Fruit fly (Drosophila melanogaster) whole organism, embryonic: ENCODE data around the gene CG1299.

Experiments
- Adf1 ChIP-seq: fragments of 200-800 bp; sonication (Bioruptor generic); IDR thresholded peaks from 2 replicates; pipeline ENCODE4 v1.3.6; 2022; ENCODE audit warnings: missing biosample characterization, missing genetic modification characterization
- Bgb ChIP-seq: fragments of 200-800 bp; sonication (Bioruptor generic); IDR thresholded peaks from 2 replicates; pipeline ENCODE4 v1.3.6; 2022; ENCODE audit warnings: missing biosample characterization, missing genetic modification characterization; ENCODE audit not compliant: partially characterized antibody
- CG10267 ChIP-seq: fragments of 200-800 bp; sonication (Bioruptor generic); optimal IDR thresholded peaks from 2 replicates; lab custom pipeline; 2018; ENCODE audit warnings: missing biosample characterization, mild to moderate bottlenecking, missing genetic modification characterization, moderate library complexity
- CG10321 ChIP-seq: fragments of 200-800 bp; sonication (Bioruptor generic); IDR thresholded peaks from 2 replicates; pipeline ENCODE4 v1.3.6; 2022; ENCODE audit warnings: missing biosample characterization, missing genetic modification characterization
- CG10543 ChIP-seq: fragments of 200-800 bp; sonication (Bioruptor generic); optimal IDR thresholded peaks from 3 replicates; lab custom pipeline; 2017; ENCODE audit warnings: missing biosample characterization, mild to moderate bottlenecking, missing genetic modification characterization, moderate library complexity
- CG10979 ChIP-seq: fragments of 200-800 bp; sonication (Bioruptor generic); optimal IDR thresholded peaks from 2 replicates; lab custom pipeline; 2018; ENCODE audit warnings: missing biosample characterization, mild to moderate bottlenecking, missing genetic modification characterization, moderate library complexity
- CG11504 ChIP-seq: fragments of 200-800 bp; sonication (Bioruptor generic); optimal IDR thresholded peaks from 3 replicates; lab custom pipeline; 2019; ENCODE audit warnings: missing biosample characterization, mild to moderate bottlenecking, missing genetic modification characterization, moderate library complexity
- CG12219 ChIP-seq: fragments of 200-800 bp; sonication (Bioruptor generic); optimal IDR thresholded peaks from 3 replicates; lab custom pipeline; 2018; ENCODE audit warnings: missing biosample characterization, mild to moderate bottlenecking, missing genetic modification characterization
- CG13287 ChIP-seq: fragments of 200-800 bp; sonication (Bioruptor generic); IDR thresholded peaks from 2 replicates; pipeline ENCODE4 v1.3.6; 2022; ENCODE audit warnings: missing biosample characterization, missing genetic modification characterization; ENCODE audit not compliant: partially characterized antibody
- CG15514 ChIP-seq: fragments of 200-800 bp; sonication (Bioruptor generic); optimal IDR thresholded peaks from 3 replicates; lab custom pipeline; 2017; ENCODE audit warnings: missing biosample characterization, missing genetic modification characterization, mild to moderate bottlenecking, moderate library complexity, missing genetic modification reagents
- CG3163 ChIP-seq: fragments of 200-800 bp; sonication (Bioruptor generic); optimal IDR thresholded peaks from 3 replicates; lab custom pipeline; 2016; ENCODE audit warnings: missing biosample characterization, missing genetic modification characterization
- CG32767 ChIP-seq: fragments of 200-800 bp; sonication (Bioruptor generic); IDR thresholded peaks from 2 replicates; pipeline ENCODE4 v1.3.6; 2022; ENCODE audit warnings: missing biosample characterization, missing genetic modification characterization
- CG7928 ChIP-seq: fragments of 200-800 bp; sonication (Bioruptor generic); optimal IDR thresholded peaks from 2 replicates; lab custom pipeline; 2017; ENCODE audit warnings: missing biosample characterization, mild to moderate bottlenecking, missing genetic modification characterization
- CG8765 ChIP-seq: fragments of 200-800 bp; sonication (Bioruptor generic); IDR thresholded peaks from 2 replicates; pipeline ENCODE4 v1.3.6; 2022; ENCODE audit warnings: missing biosample characterization, missing genetic modification characterization
- CHES-1-like ChIP-seq: fragments of 200-800 bp; sonication (Bioruptor generic); optimal IDR thresholded peaks from 2 replicates; lab custom pipeline; 2016; ENCODE audit warnings: missing biosample characterization, missing genetic modification characterization
- Dbx ChIP-seq: fragments of 200-800 bp; sonication (Bioruptor generic); IDR thresholded peaks from 3 replicates; pipeline ENCODE4 v1.3.6; 2022; ENCODE audit warnings: missing biosample characterization, missing genetic modification characterization
- Dref ChIP-seq: fragments of 200-800 bp; sonication (Bioruptor generic); IDR thresholded peaks from 2 replicates; pipeline ENCODE4 v1.3.6; 2022; ENCODE audit warnings: missing biosample characterization, missing genetic modification characterization
- Drgx ChIP-seq: fragments of 200-800 bp; sonication (Bioruptor generic); IDR thresholded peaks from 2 replicates; pipeline ENCODE4 v1.3.6; 2022; ENCODE audit warnings: missing biosample characterization, missing genetic modification characterization
- HLH3B ChIP-seq: fragments of 200-800 bp; sonication (Bioruptor generic); IDR thresholded peaks from 2 replicates; pipeline ENCODE4 v1.3.6; 2022; ENCODE audit warnings: missing biosample characterization, missing genetic modification characterization
- HLH4C ChIP-seq: fragments of 200-800 bp; sonication (Bioruptor generic); IDR thresholded peaks from 3 replicates; pipeline ENCODE4 v1.3.6; 2022; ENCODE audit warnings: missing biosample characterization, missing genetic modification characterization; ENCODE audit not compliant: partially characterized antibody
- Hey ChIP-seq: fragments of 200-800 bp; sonication (Bioruptor generic); optimal IDR thresholded peaks from 3 replicates; lab custom pipeline; 2018; ENCODE audit warnings: missing biosample characterization, mild to moderate bottlenecking, missing genetic modification characterization
- MBD-R2 ChIP-seq: fragments of 200-800 bp; sonication (Bioruptor generic); IDR thresholded peaks from 2 replicates; pipeline ENCODE4 v1.3.6; 2022; ENCODE audit warnings: missing biosample characterization, missing genetic modification characterization
- Max ChIP-seq: fragments of 200-800 bp; sonication (Bioruptor generic); optimal IDR thresholded peaks from 2 replicates; lab custom pipeline; 2016; ENCODE audit warnings: missing biosample characterization, mild to moderate bottlenecking, missing genetic modification characterization
- PHDP ChIP-seq: fragments of 200-800 bp; sonication (Bioruptor generic); optimal IDR thresholded peaks from 3 replicates; lab custom pipeline; 2018; ENCODE audit warnings: missing biosample characterization, mild to moderate bottlenecking, missing genetic modification characterization, moderate library complexity
- Rfx ChIP-seq: fragments of 200-800 bp; sonication (Bioruptor generic); IDR thresholded peaks from 2 replicates; pipeline ENCODE4 v1.3.6; 2022; ENCODE audit warnings: missing biosample characterization, missing genetic modification characterization
- Scr ChIP-seq: fragments of 200-800 bp; sonication (Bioruptor generic); IDR thresholded peaks from 2 replicates; pipeline ENCODE4 v1.3.6; 2022; ENCODE audit warnings: missing biosample characterization, missing genetic modification characterization; ENCODE audit not compliant: partially characterized antibody
- amos ChIP-seq: fragments of 200-800 bp; sonication (Bioruptor generic); IDR thresholded peaks from 2 replicates; pipeline ENCODE4 v1.3.6; 2022; ENCODE audit warnings: missing biosample characterization, missing genetic modification characterization; ENCODE audit not compliant: partially characterized antibody
- ato ChIP-seq: fragments of 200-800 bp; sonication (Bioruptor generic); IDR thresholded peaks from 2 replicates; pipeline ENCODE4 v1.3.6; 2022; ENCODE audit warnings: missing biosample characterization, missing genetic modification characterization; ENCODE audit not compliant: partially characterized antibody
- caup ChIP-seq: fragments of 200-800 bp; sonication (Bioruptor generic); optimal IDR thresholded peaks from 3 replicates; lab custom pipeline; 2017; ENCODE audit warnings: missing biosample characterization, mild to moderate bottlenecking, missing genetic modification characterization, moderate library complexity; ENCODE audit not compliant: severe bottlenecking
- cg ChIP-seq: fragments of 200-800 bp; sonication (Bioruptor generic); optimal IDR thresholded peaks from 3 replicates; lab custom pipeline; 2019; ENCODE audit warnings: missing biosample characterization, mild to moderate bottlenecking, missing genetic modification characterization, moderate library complexity
- chinmo ChIP-seq: fragments of 200-800 bp; sonication (Bioruptor generic); IDR thresholded peaks from 4 replicates; pipeline ENCODE4 v1.3.6; 2022; ENCODE audit warnings: missing biosample characterization, missing genetic modification characterization; ENCODE audit not compliant: partially characterized antibody
- emc ChIP-seq: fragments of 200-800 bp; sonication (Bioruptor generic); optimal IDR thresholded peaks from 2 replicates; lab custom pipeline; 2016; ENCODE audit warnings: missing biosample characterization, missing genetic modification characterization
- ewg ChIP-seq: fragments of 200-800 bp; sonication (Bioruptor generic); optimal IDR thresholded peaks from 3 replicates; lab custom pipeline; 2017; ENCODE audit warnings: mild to moderate bottlenecking, missing biosample characterization, missing genetic modification reagents, missing genetic modification characterization
- exex ChIP-seq: fragments of 200-800 bp; sonication (Bioruptor generic); optimal IDR thresholded peaks from 4 replicates; lab custom pipeline; 2018; ENCODE audit warnings: missing biosample characterization, mild to moderate bottlenecking, missing genetic modification characterization, moderate library complexity
- fd64A ChIP-seq: fragments of 200-800 bp; sonication (Bioruptor generic); optimal IDR thresholded peaks from 3 replicates; lab custom pipeline; 2018; ENCODE audit warnings: missing biosample characterization, mild to moderate bottlenecking, missing genetic modification characterization
- hb ChIP-seq: fragments of 200-800 bp; sonication (Bioruptor generic); IDR thresholded peaks from 3 replicates; pipeline ENCODE4 v1.3.6; 2022; ENCODE audit warnings: missing biosample characterization, missing genetic modification characterization; ENCODE audit not compliant: partially characterized antibody
- kah ChIP-seq: fragments of 200-800 bp; sonication (Bioruptor generic); optimal IDR thresholded peaks from 2 replicates; lab custom pipeline; 2018; ENCODE audit warnings: missing biosample characterization, mild to moderate bottlenecking, missing genetic modification characterization
- kay ChIP-seq: fragments of 200-800 bp; sonication (Bioruptor generic); optimal IDR thresholded peaks from 2 replicates; lab custom pipeline; 2016; ENCODE audit warnings: missing biosample characterization, missing genetic modification characterization
- lab ChIP-seq: fragments of 200-800 bp; sonication (Bioruptor generic); optimal IDR thresholded peaks from 3 replicates; lab custom pipeline; 2017; ENCODE audit warnings: missing biosample characterization, missing genetic modification characterization, mild to moderate bottlenecking, moderate library complexity, missing genetic modification reagents
- nerfin-1 ChIP-seq: fragments of 200-800 bp; sonication (Bioruptor generic); optimal IDR thresholded peaks from 3 replicates; lab custom pipeline; 2019; ENCODE audit warnings: missing biosample characterization, mild to moderate bottlenecking, missing genetic modification characterization, moderate library complexity
- peb ChIP-seq: fragments of 200-800 bp; sonication (Bioruptor generic); IDR thresholded peaks from 2 replicates; pipeline ENCODE4 v1.3.6; 2022; ENCODE audit warnings: missing biosample characterization, missing genetic modification characterization
- pita ChIP-seq: fragments of 200-800 bp; sonication (Bioruptor generic); optimal IDR thresholded peaks from 2 replicates; lab custom pipeline; 2017; ENCODE audit warnings: missing biosample characterization, mild to moderate bottlenecking, missing genetic modification characterization
- pros ChIP-seq: fragments of 200-800 bp; sonication (Bioruptor generic); optimal IDR thresholded peaks from 3 replicates; lab custom pipeline; 2019; ENCODE audit warnings: missing biosample characterization, mild to moderate bottlenecking, missing genetic modification characterization, moderate library complexity
- psq ChIP-seq: fragments of 200-800 bp; sonication (Bioruptor generic); optimal IDR thresholded peaks from 2 replicates; lab custom pipeline; 2017; ENCODE audit warnings: missing biosample characterization, missing genetic modification characterization
- sug ChIP-seq: fragments of 200-800 bp; optimal IDR thresholded peaks from 2 replicates; lab custom pipeline; 2019; ENCODE audit warnings: missing biosample characterization, mild to moderate bottlenecking, missing genetic modification characterization, moderate library complexity
- vvl ChIP-seq: fragments of 200-800 bp; sonication (Bioruptor generic); IDR thresholded peaks from 2 replicates; pipeline ENCODE4 v1.3.6; 2022; ENCODE audit warnings: missing biosample characterization, missing genetic modification characterization
- zfh1 ChIP-seq: fragments of 200-800 bp; sonication (Bioruptor generic); IDR thresholded peaks from 3 replicates; pipeline ENCODE4 v1.3.6; 2022; ENCODE audit warnings: missing biosample characterization, missing genetic modification characterization

Gene CG1299

DNA sequence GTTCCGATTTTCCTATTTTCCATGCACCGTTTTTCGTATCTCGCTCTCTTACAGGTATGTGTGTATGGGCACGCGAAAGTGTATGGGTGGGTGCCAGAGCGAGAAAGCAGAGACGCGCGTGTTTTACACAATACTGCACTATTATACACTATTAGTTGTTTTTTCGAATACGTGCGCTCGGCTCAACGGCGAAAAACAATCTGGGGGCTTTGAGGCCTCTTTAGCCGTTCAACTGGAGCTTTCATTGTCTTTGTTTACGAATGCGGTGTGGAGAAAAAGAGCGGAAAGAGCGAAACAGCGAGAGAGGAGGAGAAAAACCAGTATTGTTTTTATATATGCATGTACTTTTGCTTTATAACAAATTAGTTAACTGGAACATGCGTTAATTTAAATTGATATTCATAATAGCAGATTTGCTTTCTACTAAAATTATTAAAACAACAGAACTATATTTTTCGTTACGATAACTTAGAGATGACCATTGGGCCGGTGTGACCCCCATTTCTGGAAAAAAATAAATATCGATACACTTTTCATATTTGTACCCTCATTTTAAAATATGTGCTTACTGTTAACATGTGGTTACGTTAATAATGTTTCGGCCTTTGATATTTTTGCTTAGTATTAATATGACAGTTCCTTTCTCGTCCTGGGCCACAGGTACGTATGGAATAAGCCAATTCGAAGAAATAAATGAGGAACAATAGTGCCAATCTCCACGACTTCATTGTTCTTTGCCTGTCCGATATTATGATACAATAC is 45.8 kb upstream of the CG1299 start, which contains the start of gene CG14995 (continued):
- TF ChIP-seq Bgb (GFP tag; lab: Robert Waterston, UW) (peak; percentile 70), Scr (GFP tag; lab: Robert Waterston, UW) (peak; percentile 67), CG12219 (GFP tag; lab: Kevin White, UChicago) (no peak), Hey (no peak), CG10267 (peak; percentile 5), peb (GFP tag; lab: Robert Waterston, UW) (no peak), lab (peak; percentile 67), MBD-R2 (GFP tag; lab: Robert Waterston, UW) (0 out of 2 replicates have a peak, but pooled peaks have one; percentile 21), ato (GFP tag; lab: Robert Waterston, UW) (peak; percentile 33; the same call in 1 of the 2 replicates), Max (GFP tag; lab: Kevin White, UChicago) (peak; percentile 12), caup (peak; percentile 31), CG13287 (GFP tag; lab: Robert Waterston, UW) (peak; percentile 69), hb (peak; percentile 25; the same call in 2 of the 3 replicates), Drgx (GFP tag; lab: Robert Waterston, UW) (peak; percentile 54), ewg (no peak), Dbx (GFP tag; lab: Robert Waterston, UW) (0 out of 3 replicates have a peak, but pooled peaks have one; percentile 23), CG8765 (no peak), nerfin-1 (tag; lab: Kevin White, UChicago) (peak; percentile 97), pros (no peak), zfh1 (GFP tag; lab: Robert Waterston, UW) (no peak), pita (GFP tag; lab: Kevin White, UChicago) (no peak), fd64A (GFP tag; lab: Kevin White, UChicago) (peak; percentile 51), Adf1 (peak; percentile 45; the same call in 1 of the 2 replicates), cg (GFP tag; lab: Kevin White, UChicago) (peak; percentile 87), amos (GFP tag; lab: Robert Waterston, UW) (peak; percentile 78; the same call in 1 of the 2 replicates), kay (GFP tag; lab: Kevin White, UChicago) (no peak), HLH4C (peak; percentile 53), chinmo (GFP tag; lab: Robert Waterston, UW) (peak; percentile 96), CG10979 (tag; lab: Kevin White, UChicago) (peak; percentile 8), exex (tag; lab: Kevin White, UChicago) (peak; percentile 31), CG3163 (GFP tag; lab: Kevin White, UChicago) (peak; percentile 31), CG10543 (GFP tag; lab: Kevin White, UChicago) (peak; percentile 62), CG11504 (tag; lab: Kevin White, UChicago) (peak; percentile 14), CG7928 (no peak), PHDP (tag; lab: Kevin White, UChicago) (peak; percentile 50), sug (tag; lab: Kevin White, UChicago) (peak; percentile 43), psq (GFP tag; lab: Kevin White, UChicago) (peak; percentile 92), Dref (GFP tag; lab: Robert Waterston, UW) (peak; percentile 78), HLH3B (GFP tag; lab: Robert Waterston, UW) (0 out of 2 replicates have a peak, but pooled peaks have one; percentile 22), vvl (peak; percentile 49; the same call in 1 of the 2 replicates), CG32767 (GFP tag; lab: Robert Waterston, UW) (peak; percentile 18; the same call in 1 of the 2 replicates), kah (GFP tag; lab: Kevin White, UChicago) (peak; percentile 37), CHES-1-like (GFP tag; lab: Kevin White, UChicago) (peak; percentile 25), Rfx (GFP tag; lab: Robert Waterston, UW) (peak; percentile 8; the same call in 1 of the 2 replicates), CG10321 (0 out of 2 replicates have a peak, but pooled peaks have one; percentile 10), emc (GFP tag; lab: Kevin White, UChicago) (no peak), CG15514 (GFP tag; lab: Kevin White, UChicago) (peak; percentile 31)
